Worm (Caenorhabditis elegans): ENCODE results near the gene R07C3.3.

DNA sequence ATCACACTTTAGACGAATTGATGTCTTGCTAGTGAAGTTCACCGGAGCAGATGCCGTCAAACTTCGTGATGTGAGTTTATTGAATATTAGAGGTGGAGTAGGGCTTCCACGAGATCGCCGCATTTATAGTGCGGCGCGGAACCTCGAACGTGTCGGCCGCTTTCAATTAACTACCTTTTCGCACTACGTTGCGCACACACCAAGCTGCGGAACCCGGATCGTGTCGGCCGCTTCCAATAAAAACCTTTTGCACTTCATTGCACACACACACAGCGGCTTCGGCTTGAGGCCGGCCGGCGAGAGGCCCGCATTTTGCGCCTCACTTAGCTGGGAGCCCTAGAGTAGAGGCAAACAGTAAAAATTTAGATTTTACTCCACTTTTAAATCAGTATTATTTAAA, 33.3 kb upstream of the R07C3.3 start:
- TF ChIP-seq nhr-77 (tag; optimal IDR thresholded peaks at IDR 0.05), result no peak
- no peak for TF ChIP-seq nhr-12 (tag; optimal IDR thresholded peaks at IDR 0.05)
- no peak for TF ChIP-seq egl-27 (tag; optimal IDR thresholded peaks at IDR 0.05)
- TF ChIP-seq nhr-76 (tag; optimal IDR thresholded peaks at IDR 0.05), result no peak
- no peak for TF ChIP-seq ceh-82 (tag; optimal IDR thresholded peaks at IDR 0.05)
- no peak for TF ChIP-seq nhr-237 (tag; optimal IDR thresholded peaks at IDR 0.05)
- TF ChIP-seq zag-1 (tag; optimal IDR thresholded peaks at IDR 0.05), result no peak
- TF ChIP-seq skn-1 (tag; optimal IDR thresholded peaks at IDR 0.05), result no peak
- no peak for TF ChIP-seq nhr-11 (tag; optimal IDR thresholded peaks at IDR 0.05)
- TF ChIP-seq nfya-1 (tag; optimal IDR thresholded peaks at IDR 0.05; ENCODE audit: insufficient read depth), result no peak
- TF ChIP-seq nhr-43 (tag; optimal IDR thresholded peaks at IDR 0.05; ENCODE audit: poor library complexity, severe bottlenecking), result no peak
- TF ChIP-seq ceh-28 (tag; optimal IDR thresholded peaks at IDR 0.05), result no peak
